Fruit fly (Drosophila melanogaster): ENCODE data around the gene GatA.

DNA sequence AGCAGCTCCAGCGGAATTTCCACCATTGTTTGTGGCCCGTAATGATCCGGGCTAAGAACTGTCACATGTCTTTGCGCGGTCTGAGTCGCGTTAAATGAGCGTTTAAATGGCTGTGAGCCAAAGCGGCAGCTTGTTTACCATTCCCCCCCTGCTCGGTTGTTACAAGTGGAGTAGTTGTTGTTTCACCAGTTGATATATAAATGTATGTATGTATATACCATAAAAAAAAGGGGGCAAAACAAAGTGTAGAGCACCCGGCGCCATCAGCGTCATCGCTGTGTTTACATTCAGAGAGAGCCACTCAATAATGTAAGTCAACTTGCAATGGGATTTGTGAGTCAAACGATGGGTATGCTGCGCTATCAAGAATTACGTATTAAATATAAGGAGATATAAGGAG is 28.2 kb upstream of the GatA start:
- TF ChIP-seq Dll (optimal IDR thresholded peaks at IDR 0.05) (no peak), usp (GFP tag; optimal IDR thresholded peaks at IDR 0.05) (no peak), CG8478 (optimal IDR thresholded peaks at IDR 0.05) (no peak), psq (optimal IDR thresholded peaks at IDR 0.05) (no peak)
